Fruit fly (Drosophila melanogaster): ENCODE data around the gene PK2-R1.

Gene PK2-R1

dm6 chr3R:13304512-13305069 lies 33.5 kb upstream of the PK2-R1 start:
- TF ChIP-seq CG14667 (GFP tag; IDR thresholded peaks at IDR 0.05) (no peak), Trl (optimal IDR thresholded peaks at IDR 0.05) (peak; percentile 22 to 25), Trl (GFP tag; optimal IDR thresholded peaks at IDR 0.05) (no peak), sima (GFP tag; optimal IDR thresholded peaks at IDR 0.05) (no peak), CG16813 (GFP tag; IDR thresholded peaks at IDR 0.05; ENCODE audit: partially characterized antibody) (no peak), sna (GFP tag; IDR thresholded peaks at IDR 0.05; ENCODE audit: partially characterized antibody) (0 out of 2 replicates have a peak, but pooled peaks have one; percentile 24), CG18262 (tag; optimal IDR thresholded peaks at IDR 0.05) (no peak), HLHmδ (GFP tag; optimal IDR thresholded peaks at IDR 0.05) (no peak), CG16779 (GFP tag; IDR thresholded peaks at IDR 0.05) (no peak), da (GFP tag; optimal IDR thresholded peaks at IDR 0.05) (no peak), pita (GFP tag; optimal IDR thresholded peaks at IDR 0.05) (no peak), CG4360 (GFP tag; IDR thresholded peaks at IDR 0.05) (no peak), dmrt11E (tag; optimal IDR thresholded peaks at IDR 0.05) (no peak), CG13287 (GFP tag; IDR thresholded peaks at IDR 0.05; ENCODE audit: partially characterized antibody) (peak; percentile 40; the same call in 1 of the 2 replicates), vfl (GFP tag; optimal IDR thresholded peaks at IDR 0.05) (no peak), CG6254 (GFP tag; optimal IDR thresholded peaks at IDR 0.05) (no peak), Jarid2 (GFP tag; optimal IDR thresholded peaks at IDR 0.05) (peak; percentile 36), Oli (tag; optimal IDR thresholded peaks at IDR 0.05) (no peak), dysf (GFP tag; IDR thresholded peaks at IDR 0.05) (no peak), chinmo (GFP tag; IDR thresholded peaks at IDR 0.05; ENCODE audit: partially characterized antibody) (0 out of 4 replicates have a peak, but pooled peaks have one; percentile 33), bab2 (GFP tag; optimal IDR thresholded peaks at IDR 0.05) (no peak), Hr78 (GFP tag; optimal IDR thresholded peaks at IDR 0.05) (no peak), wek (GFP tag; optimal IDR thresholded peaks at IDR 0.05) (peak; percentile 86), Asciz (GFP tag; optimal IDR thresholded peaks at IDR 0.05) (no peak), Deaf1 (tag; optimal IDR thresholded peaks at IDR 0.05) (no peak), CG14441 (GFP tag; IDR thresholded peaks at IDR 0.05) (no peak), dan (GFP tag; IDR thresholded peaks at IDR 0.05) (no peak), chn (GFP tag; optimal IDR thresholded peaks at IDR 0.05) (no peak), gcm2 (GFP tag; optimal IDR thresholded peaks at IDR 0.05) (no peak), lilli (GFP tag; optimal IDR thresholded peaks at IDR 0.05) (no peak), Dp (GFP tag; optimal IDR thresholded peaks at IDR 0.05) (no peak), Abd-B (GFP tag; optimal IDR thresholded peaks at IDR 0.05) (no peak)

dm6 chr3R:13305318-13305899 lies 32.7 kb upstream of the PK2-R1 start:
- TF ChIP-seq sens (GFP tag) (peak; percentile 83), CG4820 (GFP tag; optimal IDR thresholded peaks at IDR 0.05) (peak; percentile 36), ATbp (GFP tag; optimal IDR thresholded peaks at IDR 0.05) (peak; percentile 28), Sox102F (GFP tag; optimal IDR thresholded peaks at IDR 0.05) (peak; percentile 43), CG17385 (GFP tag; optimal IDR thresholded peaks at IDR 0.05) (peak; percentile 48), CG6689 (GFP tag; IDR thresholded peaks at IDR 0.05) (0 out of 2 replicates have a peak, but pooled peaks have one; percentile 51), odd (GFP tag; optimal IDR thresholded peaks at IDR 0.05) (no peak), lola (GFP tag; optimal IDR thresholded peaks at IDR 0.05) (peak in 1 of 3 experiments; percentile 90), zfh2 (GFP tag; optimal IDR thresholded peaks at IDR 0.05) (no peak), CG10979 (tag; optimal IDR thresholded peaks at IDR 0.05) (peak; percentile 86), ab (GFP tag; optimal IDR thresholded peaks at IDR 0.05) (no peak), hkb (optimal IDR thresholded peaks at IDR 0.05) (no peak), hkb (GFP tag; IDR thresholded peaks at IDR 0.05) (0 out of 2 replicates have a peak, but pooled peaks have one; percentile 8), Chrac-16 (GFP tag; optimal IDR thresholded peaks at IDR 0.05) (no peak), CG8944 (GFP tag; optimal IDR thresholded peaks at IDR 0.05) (no peak), tap (tag; optimal IDR thresholded peaks at IDR 0.05) (peak; percentile 27), gcm (GFP tag; optimal IDR thresholded peaks at IDR 0.05) (no peak), CG14710 (tag; optimal IDR thresholded peaks at IDR 0.05) (peak; percentile 87), CG2202 (tag; optimal IDR thresholded peaks at IDR 0.05) (peak; percentile 55)

All from whole organism, embryonic.